Fruit fly (Drosophila melanogaster) whole organism, embryonic: Measurements from ENCODE around the gene Adsl.

Source experiments
- Ada2b ChIP-seq: fragments of 200-800 bp; sonication (Bioruptor generic); IDR thresholded peaks from 2 replicates; pipeline ENCODE4 v1.3.6; 2022; ENCODE audit warnings: missing biosample characterization, missing genetic modification characterization
- Awh ChIP-seq: fragments of 200-800 bp; sonication (Bioruptor generic); IDR thresholded peaks from 2 replicates; pipeline ENCODE4, ENCODE4 v1.3.6; 2022; ENCODE audit warnings: missing biosample characterization, missing genetic modification characterization
- BEAF-32 ChIP-seq: fragments of 200-800 bp; sonication (Bioruptor generic); optimal IDR thresholded peaks from 3 replicates; lab custom pipeline; 2017; ENCODE audit warnings: missing biosample characterization, missing genetic modification characterization, mild to moderate bottlenecking, moderate library complexity, missing genetic modification reagents
- CG1024 ChIP-seq: fragments of 200-800 bp; sonication (Bioruptor generic); IDR thresholded peaks from 2 replicates; pipeline ENCODE4 v1.3.6; 2022; ENCODE audit warnings: missing biosample characterization, missing genetic modification characterization
- CG10431 ChIP-seq: fragments of 200-800 bp; sonication (Bioruptor generic); optimal IDR thresholded peaks from 3 replicates; lab custom pipeline; 2018; ENCODE audit warnings: missing biosample characterization, mild to moderate bottlenecking, missing genetic modification characterization
- CG12299 ChIP-seq: fragments of 200-800 bp; sonication (Bioruptor generic); optimal IDR thresholded peaks from 2 replicates; lab custom pipeline; 2018; ENCODE audit warnings: missing biosample characterization, mild to moderate bottlenecking, missing genetic modification characterization
- CG14710 ChIP-seq: fragments of 200-800 bp; sonication (Bioruptor generic); optimal IDR thresholded peaks from 3 replicates; lab custom pipeline; 2019; ENCODE audit warnings: missing biosample characterization, mild to moderate bottlenecking, missing genetic modification characterization, moderate library complexity
- CG15601 ChIP-seq: fragments of 200-800 bp; sonication (Bioruptor generic); optimal IDR thresholded peaks from 3 replicates; lab custom pipeline; 2019; ENCODE audit warnings: missing biosample characterization, mild to moderate bottlenecking, missing genetic modification characterization, moderate library complexity
- CG16813 ChIP-seq: fragments of 200-800 bp; sonication (Bioruptor generic); IDR thresholded peaks from 3 replicates; pipeline ENCODE4 v1.3.6; 2022; ENCODE audit warnings: missing biosample characterization, missing genetic modification characterization; ENCODE audit not compliant: partially characterized antibody
- CG17385 ChIP-seq: fragments of 200-800 bp; sonication (Bioruptor generic); optimal IDR thresholded peaks from 3 replicates; lab custom pipeline; 2018; ENCODE audit warnings: missing biosample characterization, mild to moderate bottlenecking, missing genetic modification characterization
- CG30020 ChIP-seq: fragments of 200-800 bp; optimal IDR thresholded peaks from 2 replicates; lab custom pipeline; 2019; ENCODE audit warnings: missing biosample characterization, mild to moderate bottlenecking, missing genetic modification characterization, moderate library complexity
- CG32532 ChIP-seq: fragments of 200-800 bp; sonication (Bioruptor generic); IDR thresholded peaks from 2 replicates; pipeline ENCODE4 v1.3.6; 2022; ENCODE audit warnings: missing biosample characterization, missing genetic modification characterization
- CG3281 ChIP-seq: fragments of 200-800 bp; sonication (Bioruptor generic); optimal IDR thresholded peaks from 3 replicates; lab custom pipeline; 2017; ENCODE audit warnings: missing biosample characterization, mild to moderate bottlenecking, missing genetic modification characterization
- CG3838 ChIP-seq: fragments of 200-800 bp; sonication (Bioruptor generic); optimal IDR thresholded peaks from 3 replicates; lab custom pipeline; 2016; ENCODE audit warnings: missing biosample characterization, missing genetic modification characterization
- CG3847 ChIP-seq: fragments of 200-800 bp; sonication (Bioruptor generic); IDR thresholded peaks from 2 replicates; pipeline ENCODE4 v1.3.6; 2022; ENCODE audit warnings: missing biosample characterization, missing genetic modification characterization
- CG4424 ChIP-seq: fragments of 200-800 bp; sonication (Bioruptor generic); optimal IDR thresholded peaks from 3 replicates; lab custom pipeline; 2016; ENCODE audit warnings: missing biosample characterization, missing genetic modification characterization
- CG4730 ChIP-seq: fragments of 200-800 bp; sonication (Bioruptor generic); IDR thresholded peaks from 2 replicates; pipeline ENCODE4 v1.3.6; 2022; ENCODE audit warnings: missing biosample characterization, missing genetic modification characterization
- CG5180 ChIP-seq: fragments of 200-800 bp; sonication (Bioruptor generic); optimal IDR thresholded peaks from 3 replicates; lab custom pipeline; 2017; ENCODE audit warnings: missing biosample characterization, missing genetic modification characterization, mild to moderate bottlenecking, moderate library complexity, missing genetic modification reagents
- CG6813 ChIP-seq: fragments of 200-800 bp; sonication (Bioruptor generic); optimal IDR thresholded peaks from 2 replicates; lab custom pipeline; 2017; ENCODE audit warnings: missing biosample characterization, missing genetic modification characterization, mild to moderate bottlenecking, moderate library complexity, missing genetic modification reagents
- CG7745 ChIP-seq: fragments of 200-800 bp; sonication (Bioruptor generic); optimal IDR thresholded peaks from 2 replicates; lab custom pipeline; 2018; ENCODE audit warnings: missing biosample characterization, mild to moderate bottlenecking, missing genetic modification characterization, moderate library complexity
- CG8765 ChIP-seq: fragments of 200-800 bp; sonication (Bioruptor generic); IDR thresholded peaks from 2 replicates; pipeline ENCODE4 v1.3.6; 2022; ENCODE audit warnings: missing biosample characterization, missing genetic modification characterization
- CTCF ChIP-seq: fragments of 200-800 bp; sonication (Bioruptor generic); optimal IDR thresholded peaks from 2 replicates; lab custom pipeline; 2017; ENCODE audit warnings: missing biosample characterization, mild to moderate bottlenecking, missing genetic modification characterization, moderate library complexity
- D ChIP-seq, 2 experiments: fragments of 200-800 bp in 1 of 2; fragments of >200 bp in 1 of 2; sonication (Bioruptor generic) in 1 of 2; optimal IDR thresholded peaks; 2 replicates in 1 of 2; 3 replicates in 1 of 2; lab custom pipeline; 2017; ENCODE audit warnings: mild to moderate bottlenecking in 1 of 2, missing biosample characterization in 1 of 2, missing genetic modification characterization in 1 of 2, missing genetic modification reagents in 1 of 2
- Doc2 ChIP-seq: fragments of 200-800 bp; sonication (Bioruptor generic); IDR thresholded peaks from 2 replicates; pipeline ENCODE4 v1.3.6; 2022; ENCODE audit warnings: missing biosample characterization, missing genetic modification characterization
- Lim3 ChIP-seq: fragments of 200-800 bp; sonication (Bioruptor generic); IDR thresholded peaks from 2 replicates; pipeline ENCODE4 v1.3.6; 2022; ENCODE audit warnings: missing biosample characterization, missing genetic modification characterization
- Med ChIP-seq: fragments of 200-800 bp; sonication (Bioruptor generic); peaks from one replicate; lab custom pipeline; 2016; ENCODE audit warnings: missing biosample characterization, missing genetic modification characterization, mild to moderate bottlenecking, inconsistent platforms, moderate library complexity
- Pdp1 ChIP-seq, 2 experiments: fragments of 200-800 bp; sonication (Bioruptor generic); optimal IDR thresholded peaks; 3 replicates each; lab custom pipeline; 2016; ENCODE audit warnings: missing biosample characterization in 2 of 2, missing genetic modification characterization in 2 of 2, mild to moderate bottlenecking in 1 of 2, moderate library complexity in 1 of 2
- Sox100B ChIP-seq: fragments of 200-800 bp; sonication (Bioruptor generic); optimal IDR thresholded peaks from 3 replicates; lab custom pipeline; 2018; ENCODE audit warnings: missing biosample characterization, mild to moderate bottlenecking, missing genetic modification characterization
- Vsx1 ChIP-seq: fragments of 200-800 bp; sonication (Bioruptor generic); optimal IDR thresholded peaks from 2 replicates; lab custom pipeline; 2017; ENCODE audit warnings: missing biosample characterization, mild to moderate bottlenecking, missing genetic modification characterization, missing genetic modification reagents
- amos ChIP-seq: fragments of 200-800 bp; sonication (Bioruptor generic); IDR thresholded peaks from 2 replicates; pipeline ENCODE4 v1.3.6; 2022; ENCODE audit warnings: missing biosample characterization, missing genetic modification characterization; ENCODE audit not compliant: partially characterized antibody
- az2 ChIP-seq: fragments of 200-800 bp; sonication (Bioruptor generic); optimal IDR thresholded peaks from 3 replicates; lab custom pipeline; 2016; ENCODE audit warnings: missing biosample characterization, missing genetic modification characterization
- cato ChIP-seq: fragments of 200-800 bp; sonication (Bioruptor generic); optimal IDR thresholded peaks from 2 replicates; lab custom pipeline; 2016; ENCODE audit warnings: missing biosample characterization, missing genetic modification characterization, borderline replicate concordance
- ci ChIP-seq: fragments of 200-800 bp; sonication (Bioruptor generic); IDR thresholded peaks from 3 replicates; pipeline ENCODE4 v1.3.6; 2022; ENCODE audit warnings: missing biosample characterization, missing genetic modification characterization
- crol ChIP-seq: fragments of 200-800 bp; sonication (Bioruptor generic); IDR thresholded peaks from 2 replicates; pipeline ENCODE4 v1.3.6; 2022; ENCODE audit warnings: missing biosample characterization, missing genetic modification characterization
- dan ChIP-seq: fragments of 200-800 bp; sonication (Bioruptor generic); IDR thresholded peaks from 2 replicates; pipeline ENCODE4 v1.3.6; 2022; ENCODE audit warnings: missing biosample characterization, missing genetic modification characterization
- dimm ChIP-seq: fragments of 200-800 bp; sonication (Bioruptor generic); IDR thresholded peaks from 2 replicates; pipeline ENCODE4 v1.3.6; 2022; ENCODE audit warnings: missing biosample characterization, missing genetic modification characterization
- disco-r ChIP-seq: fragments of 200-800 bp; sonication (Bioruptor generic); optimal IDR thresholded peaks from 2 replicates; lab custom pipeline; 2016; ENCODE audit warnings: missing biosample characterization, missing genetic modification characterization
- emc ChIP-seq: fragments of 200-800 bp; sonication (Bioruptor generic); optimal IDR thresholded peaks from 2 replicates; lab custom pipeline; 2016; ENCODE audit warnings: missing biosample characterization, missing genetic modification characterization
- ems ChIP-seq: fragments of 200-800 bp; sonication (Bioruptor generic); optimal IDR thresholded peaks from 3 replicates; lab custom pipeline; 2016; ENCODE audit warnings: missing biosample characterization, missing genetic modification characterization
- gfzf ChIP-seq: fragments of 200-800 bp; sonication (Bioruptor generic); optimal IDR thresholded peaks from 2 replicates; lab custom pipeline; 2016; ENCODE audit warnings: missing biosample characterization, mild to moderate bottlenecking, missing genetic modification characterization, moderate library complexity
- hkb ChIP-seq, 2 experiments: fragments of 200-800 bp in 1 of 2; fragments of >200 bp in 1 of 2; sonication (Bioruptor generic) in 1 of 2; IDR thresholded peaks in 1 of 2; optimal IDR thresholded peaks in 1 of 2; 2 replicates each; pipeline versions ENCODE4 v1.3.6 to Lab custom; 2017 to 2022; ENCODE audit warnings: missing biosample characterization in 1 of 2, missing genetic modification characterization in 1 of 2
- lola ChIP-seq, 3 experiments: fragments of >200 bp in 2 of 3; fragments of 200-800 bp in 1 of 3; sonication (Bioruptor generic) in 1 of 3; optimal IDR thresholded peaks; 2 replicates each; lab custom pipeline; 2017 to 2019; ENCODE audit warnings: missing biosample characterization in 3 of 3, missing genetic modification characterization in 3 of 3, mild to moderate bottlenecking in 1 of 3, moderate library complexity in 1 of 3
- otp ChIP-seq: fragments of 200-800 bp; sonication (Bioruptor generic); IDR thresholded peaks from 3 replicates; pipeline ENCODE4, ENCODE4 v1.3.6; 2022; ENCODE audit warnings: missing biosample characterization, missing genetic modification characterization
- pfk ChIP-seq: fragments of 200-800 bp; sonication (Bioruptor generic); optimal IDR thresholded peaks from 2 replicates; lab custom pipeline; 2018; ENCODE audit warnings: missing biosample characterization, mild to moderate bottlenecking, missing genetic modification characterization, moderate library complexity
- pho ChIP-seq: fragments of 200-800 bp; sonication (Bioruptor generic); optimal IDR thresholded peaks from 2 replicates; lab custom pipeline; 2016; ENCODE audit warnings: missing biosample characterization, missing genetic modification characterization
- pum ChIP-seq: fragments of 200-800 bp; sonication (Bioruptor generic); optimal IDR thresholded peaks from 2 replicates; lab custom pipeline; 2016; ENCODE audit warnings: missing biosample characterization, missing genetic modification characterization
- repo ChIP-seq: fragments of 200-800 bp; sonication (Bioruptor generic); optimal IDR thresholded peaks from 2 replicates; lab custom pipeline; 2016; ENCODE audit warnings: missing biosample characterization, missing genetic modification characterization
- tll ChIP-seq, 2 experiments: fragments of 200-800 bp in 1 of 2; fragments of >200 bp in 1 of 2; sonication (Bioruptor generic) in 1 of 2; optimal IDR thresholded peaks; 2 replicates each; lab custom pipeline; 2017 to 2019; ENCODE audit warnings: missing biosample characterization in 2 of 2, missing genetic modification characterization in 2 of 2, mild to moderate bottlenecking in 1 of 2, moderate library complexity in 1 of 2
- yki ChIP-seq: fragments of >200 bp; optimal IDR thresholded peaks from 3 replicates; lab custom pipeline; 2018

Gene Adsl

DNA sequence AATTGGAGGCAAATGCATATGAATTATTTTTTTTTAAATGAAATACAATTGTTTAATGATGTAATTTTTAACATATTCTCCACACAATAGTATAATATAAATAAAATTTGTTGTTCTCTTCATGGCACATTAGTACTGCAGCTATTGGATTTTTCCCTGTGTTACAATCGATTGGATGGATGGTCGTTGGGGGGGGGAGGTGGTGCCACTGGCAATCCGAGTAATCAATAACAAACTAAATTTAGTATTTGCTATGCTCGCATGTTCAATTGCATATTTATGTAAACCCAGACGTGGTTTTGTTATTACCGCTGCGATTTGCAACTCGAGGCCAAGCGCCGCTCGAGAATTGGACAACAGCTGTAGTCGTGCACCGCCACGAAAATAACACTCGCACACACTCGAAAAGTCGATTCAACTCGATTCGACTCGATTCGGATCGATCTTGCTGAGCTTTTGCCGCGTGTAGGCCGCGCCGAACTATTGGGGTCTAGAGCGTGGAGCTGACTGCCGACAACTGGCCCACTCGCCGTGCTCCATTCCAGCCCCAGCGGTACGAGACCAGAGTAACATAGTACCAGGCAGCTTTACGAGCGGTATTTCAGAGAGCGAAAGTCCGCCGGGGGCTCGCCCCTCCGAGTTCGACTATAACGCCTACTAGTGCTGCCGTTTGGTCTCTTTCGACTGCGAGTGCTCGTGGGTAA lies 33.5 kb downstream of the Adsl start, which contains the start of gene CG18622 (continued):
- TF ChIP-seq crol (GFP tag; lab: Robert Waterston, UW) (peak; percentile 62), CG30020 (tag; lab: Kevin White, UChicago) (no peak), Ada2b (GFP tag; lab: Robert Waterston, UW) (0 out of 2 replicates have a peak, but pooled peaks have one; percentile 3), Med (GFP tag; lab: Kevin White, UChicago) (peak; percentile 76), lola (GFP tag; optimal IDR thresholded peaks at IDR 0.05; lab: Kevin White, UChicago) (no peak), amos (GFP tag; lab: Robert Waterston, UW) (peak; percentile 51; the same call in 1 of the 2 replicates), disco-r (GFP tag; lab: Kevin White, UChicago) (no peak), ci (GFP tag; lab: Robert Waterston, UW) (no peak; the same call in 2 of the 3 replicates), CG4730 (GFP tag; lab: Robert Waterston, UW) (0 out of 2 replicates have a peak, but pooled peaks have one; percentile 19), CG14710 (tag; lab: Kevin White, UChicago) (no peak), otp (GFP tag; lab: Robert Waterston, UW) (no peak), dan (no peak), CG5180 (no peak), CG32532 (GFP tag; lab: Robert Waterston, UW) (peak; percentile 29), CG16813 (GFP tag; lab: Robert Waterston, UW) (0 out of 3 replicates have a peak, but pooled peaks have one; percentile 18), pum (GFP tag; lab: Kevin White, UChicago) (no peak), CG12299 (no peak), hkb (optimal IDR thresholded peaks at IDR 0.05; lab: Kevin White, UChicago) (no peak), hkb (GFP tag; IDR thresholded peaks at IDR 0.05; lab: Robert Waterston, UW) (no peak; the same call in 1 of the 2 replicates), CG1024 (GFP tag; lab: Robert Waterston, UW) (no peak), BEAF-32 (no peak), CG6813 (GFP tag; lab: Kevin White, UChicago) (no peak), CG4424 (GFP tag; lab: Kevin White, UChicago) (no peak), CG7745 (tag; lab: Kevin White, UChicago) (no peak), CG17385 (GFP tag; lab: Kevin White, UChicago) (no peak), cato (GFP tag; lab: Kevin White, UChicago) (no peak), CG10431 (GFP tag; lab: Kevin White, UChicago) (no peak), Awh (GFP tag; lab: Robert Waterston, UW) (0 out of 2 replicates have a peak, but pooled peaks have one; percentile 43), emc (GFP tag; lab: Kevin White, UChicago) (no peak), gfzf (GFP tag; lab: Kevin White, UChicago) (no peak), Pdp1 (GFP tag; optimal IDR thresholded peaks at IDR 0.05; lab: Kevin White, UChicago) (no peak), dimm (no peak), yki (lab: Kevin White, UChicago) (no peak), Lim3 (GFP tag; lab: Robert Waterston, UW) (no peak), Sox100B (GFP tag; lab: Kevin White, UChicago) (peak; percentile 11), D (optimal IDR thresholded peaks at IDR 0.05; lab: Kevin White, UChicago) (peak; percentile 1), D (GFP tag; optimal IDR thresholded peaks at IDR 0.05; lab: Kevin White, UChicago) (no peak), CG3281 (GFP tag; lab: Kevin White, UChicago) (no peak), tll (GFP tag; optimal IDR thresholded peaks at IDR 0.05; lab: Kevin White, UChicago) (no peak), CTCF (GFP tag; lab: Kevin White, UChicago) (no peak), az2 (no peak), CG15601 (tag; lab: Kevin White, UChicago) (no peak), Doc2 (GFP tag; lab: Robert Waterston, UW) (no peak), repo (GFP tag; lab: Kevin White, UChicago) (no peak), pho (no peak), Vsx1 (GFP tag; lab: Kevin White, UChicago) (no peak), CG8765 (GFP tag; lab: Robert Waterston, UW) (no peak), CG3838 (no peak), pfk (peak; percentile 12), CG3847 (GFP tag; lab: Robert Waterston, UW) (no peak), ems (no peak)
